Worm (Caenorhabditis elegans): ENCODE measurements around the gene lbp-1.
A peak's percentile ranks its signal among the peaks of the same experiment; 100 is the strongest.

DNA sequence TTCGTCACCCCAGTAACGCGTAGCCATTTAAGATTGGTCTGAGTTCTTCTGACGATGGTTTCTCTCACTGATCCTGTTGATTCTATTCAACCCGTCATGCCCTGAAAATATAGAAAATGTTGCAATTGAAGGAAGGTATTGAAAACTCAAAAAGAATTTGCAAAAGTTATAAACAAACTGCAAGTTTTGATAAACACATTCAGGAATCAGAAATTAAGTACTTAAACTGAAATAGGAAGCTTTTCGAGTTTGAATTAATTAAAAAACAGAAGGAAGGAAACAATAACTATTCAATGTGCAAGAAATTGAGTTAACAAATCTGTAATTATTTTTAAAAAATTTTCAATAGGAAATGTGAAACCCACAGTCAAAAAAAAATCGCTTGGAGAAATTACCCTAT lies 38.7 kb upstream of the lbp-1 start, which contains the start of gene rgl-1:
- TF ChIP-seq lin-29 (GFP tag; IDR thresholded peaks at IDR 0.05) (no peak), snpc-4 (tag; optimal IDR thresholded peaks at IDR 0.05) (no peak), pqm-1 (tag; optimal IDR thresholded peaks at IDR 0.05) (no peak), unc-62 (GFP tag; optimal IDR thresholded peaks at IDR 0.05 in 1 of 2) (peak in 1 of 2 experiments; percentile 60), unc-62 (tag; optimal IDR thresholded peaks at IDR 0.05) (no peak), mxl-2 (GFP tag; conservative IDR thresholded peaks at IDR 0.05) (no peak), ama-1 (optimal IDR thresholded peaks at IDR 0.05) (no peak), nhr-11 (tag; optimal IDR thresholded peaks at IDR 0.05) (no peak), mdl-1 (tag; optimal IDR thresholded peaks at IDR 0.05) (no peak)
